Worm (Caenorhabditis elegans) whole organism, late embryonic: ENCODE data around the gene ztf-13.

Source experiments
- F13H6.1 ChIP-seq: sonication (generic microtip); optimal IDR thresholded peaks from 2 replicates; lab custom pipeline; 2016; ENCODE audit warnings: missing genetic modification characterization, missing compliant biosample characterization
- K02D7.2 ChIP-seq: sonication (generic microtip); optimal IDR thresholded peaks from 2 replicates; lab custom pipeline; 2017; ENCODE audit warnings: mild to moderate bottlenecking, missing genetic modification characterization, missing compliant biosample characterization
- K09A11.1 ChIP-seq: sonication (generic microtip); optimal IDR thresholded peaks from 2 replicates; lab custom pipeline; 2017; ENCODE audit warnings: antibody characterized with exemption, mild to moderate bottlenecking, missing genetic modification characterization, missing compliant biosample characterization; ENCODE audit not compliant: insufficient read depth
- Y22D7AL.16 ChIP-seq: sonication (generic microtip); optimal IDR thresholded peaks from 2 replicates; lab custom pipeline; 2016; ENCODE audit warnings: missing genetic modification characterization, missing compliant biosample characterization
- ahr-1 ChIP-seq: sonication (generic microtip); optimal IDR thresholded peaks from 2 replicates; lab custom pipeline; 2016; ENCODE audit warnings: missing genetic modification characterization, missing compliant biosample characterization
- ama-1 ChIP-seq: fragments of 150-350 bp; optimal IDR thresholded peaks from 2 replicates; lab custom pipeline; 2014
- ceh-18 ChIP-seq: sonication (generic microtip); optimal IDR thresholded peaks from 2 replicates; lab custom pipeline; 2016; ENCODE audit warnings: missing genetic modification characterization, missing compliant biosample characterization
- ceh-19 ChIP-seq: fragments of 200-800 bp; sonication (Bioruptor generic); optimal IDR thresholded peaks from 2 replicates; lab custom pipeline; 2018; ENCODE audit warnings: mild to moderate bottlenecking, missing genetic modification characterization, missing compliant biosample characterization
- ceh-31 ChIP-seq: sonication (generic microtip); optimal IDR thresholded peaks from 2 replicates; lab custom pipeline; 2016; ENCODE audit warnings: missing genetic modification characterization, missing compliant biosample characterization
- ceh-34 ChIP-seq: sonication (generic microtip); optimal IDR thresholded peaks from 2 replicates; lab custom pipeline; 2016; ENCODE audit warnings: mild to moderate bottlenecking, missing genetic modification characterization, missing compliant biosample characterization
- ceh-45 ChIP-seq: fragments of 200-800 bp; sonication (Bioruptor generic); IDR thresholded peaks from 2 replicates; pipeline ENCODE4 v1.3.6; 2022; ENCODE audit warnings: missing genetic modification reagents, missing genetic modification characterization, missing compliant biosample characterization
- ceh-48 ChIP-seq: sonication (generic microtip); optimal IDR thresholded peaks from 2 replicates; lab custom pipeline; 2016; ENCODE audit warnings: missing genetic modification characterization, inconsistent platforms, missing compliant biosample characterization
- ceh-6 ChIP-seq: fragments of 200-800 bp; sonication (Bioruptor generic); optimal IDR thresholded peaks from 2 replicates; lab custom pipeline; 2018; ENCODE audit warnings: mild to moderate bottlenecking, missing genetic modification characterization, missing compliant biosample characterization
- che-1 ChIP-seq: sonication (generic microtip); optimal IDR thresholded peaks from 2 replicates; lab custom pipeline; 2016; ENCODE audit warnings: mild to moderate bottlenecking, missing genetic modification characterization, missing compliant biosample characterization
- elt-2 ChIP-seq: sonication (generic microtip); optimal IDR thresholded peaks from 2 replicates; lab custom pipeline; 2016; ENCODE audit warnings: missing genetic modification reagents, missing genetic modification characterization, missing compliant biosample characterization
- elt-4 ChIP-seq: sonication (generic microtip); optimal IDR thresholded peaks from 2 replicates; lab custom pipeline; 2016; ENCODE audit warnings: missing genetic modification characterization, missing compliant biosample characterization
- ets-4 ChIP-seq: sonication (generic microtip); optimal IDR thresholded peaks from 2 replicates; lab custom pipeline; 2016; ENCODE audit warnings: missing genetic modification characterization, missing compliant biosample characterization
- eyg-1 ChIP-seq: sonication (generic microtip); optimal IDR thresholded peaks from 2 replicates; lab custom pipeline; 2016; ENCODE audit warnings: missing genotype, missing genetic modification characterization, missing compliant biosample characterization
- gmeb-2 ChIP-seq: sonication (generic microtip); optimal IDR thresholded peaks from 2 replicates; lab custom pipeline; 2016; ENCODE audit warnings: missing genetic modification characterization, inconsistent platforms, missing compliant biosample characterization
- hlh-13 ChIP-seq: fragments of 200-800 bp; sonication (Bioruptor generic); optimal IDR thresholded peaks from 2 replicates; lab custom pipeline; 2018; ENCODE audit warnings: mild to moderate bottlenecking, missing genetic modification characterization, missing compliant biosample characterization
- hlh-15 ChIP-seq: sonication (generic microtip); optimal IDR thresholded peaks from 2 replicates; lab custom pipeline; 2016; ENCODE audit warnings: missing genetic modification characterization, missing compliant biosample characterization
- hlh-30 ChIP-seq: sonication (generic microtip); optimal IDR thresholded peaks from 2 replicates; lab custom pipeline; 2017; ENCODE audit warnings: antibody characterized with exemption, missing genetic modification characterization, missing compliant biosample characterization; ENCODE audit not compliant: insufficient read depth
- lin-11 ChIP-seq: fragments of 200-800 bp; sonication (Bioruptor generic); optimal IDR thresholded peaks from 2 replicates; lab custom pipeline; 2018; ENCODE audit warnings: mild to moderate bottlenecking, missing genetic modification characterization, missing compliant biosample characterization
- nfya-1 ChIP-seq: sonication (generic microtip); optimal IDR thresholded peaks from 2 replicates; lab custom pipeline; 2017; ENCODE audit warnings: missing genetic modification characterization, mild to moderate bottlenecking, missing compliant biosample characterization, antibody characterized with exemption, moderate library complexity
- nhr-11 ChIP-seq: fragments of 150-350 bp; optimal IDR thresholded peaks from 2 replicates; lab custom pipeline; 2014; ENCODE audit warnings: missing biosample characterization, missing genetic modification characterization
- pag-3 ChIP-seq: sonication (generic microtip); optimal IDR thresholded peaks from 2 replicates; lab custom pipeline; 2016; ENCODE audit warnings: missing compliant biosample characterization, missing genetic modification characterization, borderline replicate concordance
- pat-9 ChIP-seq: fragments of 200-800 bp; sonication (Bioruptor generic); optimal IDR thresholded peaks from 2 replicates; lab custom pipeline; 2018; ENCODE audit warnings: mild to moderate bottlenecking, missing genetic modification characterization, moderate library complexity, missing compliant biosample characterization
- pax-1 ChIP-seq: fragments of 150-350 bp; optimal IDR thresholded peaks from 2 replicates; lab custom pipeline; 2014; ENCODE audit warnings: missing biosample characterization, missing genetic modification characterization
- pha-2 ChIP-seq: sonication (generic microtip); optimal IDR thresholded peaks from 2 replicates; lab custom pipeline; 2017; ENCODE audit warnings: mild to moderate bottlenecking, missing genetic modification characterization, missing compliant biosample characterization
- pqm-1 ChIP-seq: sonication (generic microtip); optimal IDR thresholded peaks from 2 replicates; lab custom pipeline; 2016; ENCODE audit warnings: missing genetic modification characterization, missing compliant biosample characterization
- pros-1 ChIP-seq: fragments of 150-350 bp; optimal IDR thresholded peaks from 2 replicates; lab custom pipeline; 2014; ENCODE audit warnings: missing biosample characterization, missing genetic modification reagents, missing genetic modification characterization
- ref-2 ChIP-seq: sonication (generic microtip); optimal IDR thresholded peaks from 2 replicates; lab custom pipeline; 2016; ENCODE audit warnings: missing genetic modification characterization, missing compliant biosample characterization
- rnt-1 ChIP-seq: sonication (generic microtip); optimal IDR thresholded peaks from 2 replicates; lab custom pipeline; 2016; ENCODE audit warnings: missing genetic modification characterization, missing compliant biosample characterization
- sdc-2 ChIP-seq: sonication (generic microtip); optimal IDR thresholded peaks from 2 replicates; lab custom pipeline; 2016; ENCODE audit warnings: missing genotype, missing genetic modification characterization, missing compliant biosample characterization
- sox-4 ChIP-seq: sonication (generic microtip); optimal IDR thresholded peaks from 2 replicates; lab custom pipeline; 2017; ENCODE audit warnings: mild to moderate bottlenecking, missing genetic modification characterization, inconsistent platforms, missing compliant biosample characterization
- syd-9 ChIP-seq: sonication (generic microtip); optimal IDR thresholded peaks from 2 replicates; lab custom pipeline; 2016; ENCODE audit warnings: mild to moderate bottlenecking, missing genetic modification characterization, moderate library complexity, missing compliant biosample characterization
- tbx-2 ChIP-seq: sonication (generic microtip); optimal IDR thresholded peaks from 2 replicates; lab custom pipeline; 2016; ENCODE audit warnings: missing genetic modification characterization, missing compliant biosample characterization
- tbx-7 ChIP-seq: sonication (generic microtip); optimal IDR thresholded peaks from 2 replicates; lab custom pipeline; 2016; ENCODE audit warnings: missing genotype, missing genetic modification characterization, missing compliant biosample characterization
- unc-3 ChIP-seq, 2 experiments: fragments of 200-800 bp in 1 of 2; sonication (Bioruptor generic) in 1 of 2; sonication (generic microtip) in 1 of 2; conservative IDR thresholded peaks in 1 of 2; optimal IDR thresholded peaks in 1 of 2; 2 replicates each; pipeline versions ENCODE4 v1.3.6 to Lab custom; 2016 to 2022; ENCODE audit warnings: missing compliant biosample characterization in 2 of 2, missing genetic modification characterization in 2 of 2, missing genetic modification reagents in 1 of 2
- unc-42 ChIP-seq: sonication (generic microtip); optimal IDR thresholded peaks from 2 replicates; lab custom pipeline; 2016; ENCODE audit warnings: missing genotype, missing genetic modification characterization, missing compliant biosample characterization
- unc-55 ChIP-seq: sonication (generic microtip); optimal IDR thresholded peaks from 2 replicates; lab custom pipeline; 2017; ENCODE audit warnings: missing biosample characterization, missing genetic modification reagents, missing genetic modification characterization

ztf-13 gene

DNA sequence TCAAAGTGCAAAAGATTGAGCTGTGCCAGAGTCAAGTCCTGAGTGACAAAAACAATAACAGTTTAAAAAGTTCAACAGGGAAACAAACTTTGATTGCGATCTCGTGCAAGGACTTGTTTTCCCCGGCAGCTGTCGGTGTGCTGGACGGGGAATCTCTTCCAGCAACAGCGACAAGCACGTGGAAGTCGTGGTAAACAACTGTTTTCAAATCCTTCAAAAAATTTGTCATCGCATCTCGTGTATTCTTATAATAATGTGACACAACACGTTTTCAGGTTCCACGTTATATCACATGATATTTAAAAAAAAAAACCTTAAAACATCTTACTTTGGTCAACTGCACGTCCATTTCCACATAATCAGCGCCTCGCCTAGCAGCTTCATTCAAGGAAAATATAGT lies 6.6 kb upstream of the ztf-13 start:
- TF ChIP-seq ceh-31 (tag; lab: Kevin White, UChicago), result no peak
- TF ChIP-seq ceh-48 (tag; lab: Kevin White, UChicago), result no peak
- TF ChIP-seq pat-9, result no peak
- TF ChIP-seq pax-1 (tag; lab: Kevin White, UChicago), result no peak
- no peak for TF ChIP-seq lin-11 (tag; lab: Kevin White, UChicago)
- TF ChIP-seq pag-3 (tag; lab: Kevin White, UChicago), result no peak
- no peak for TF ChIP-seq unc-42 (tag; lab: Kevin White, UChicago)
- no peak for TF ChIP-seq ceh-45 (GFP tag; lab: Robert Waterston, UW)
- no peak for TF ChIP-seq ahr-1
- no peak for TF ChIP-seq sox-4 (tag; lab: Kevin White, UChicago)
- TF ChIP-seq pqm-1 (tag; lab: Kevin White, UChicago), result no peak
- no peak for TF ChIP-seq elt-4 (tag; lab: Kevin White, UChicago)
- no peak for TF ChIP-seq ama-1 (lab: Kevin White, UChicago)
- no peak for TF ChIP-seq eyg-1 (tag; lab: Kevin White, UChicago)
- no peak for TF ChIP-seq nhr-11 (tag; lab: Kevin White, UChicago)
- no peak for TF ChIP-seq nfya-1
- no peak for TF ChIP-seq hlh-15
- TF ChIP-seq K09A11.1 (tag; lab: Kevin White, UChicago), result no peak
- TF ChIP-seq unc-3 (GFP tag; conservative IDR thresholded peaks at IDR 0.05; lab: Robert Waterston, UW), result no peak
- no peak for TF ChIP-seq unc-3 (tag; optimal IDR thresholded peaks at IDR 0.05; lab: Kevin White, UChicago)

ce11 chrX:3106137-3106536 lies 4.2 kb upstream of the ztf-13 start, which contains the start of gene K10B3.5:
TSS of gene K10B3.5 (minus strand) at chrX:3106479.
- TF ChIP-seq nfya-1 (peak; percentile 59), tbx-7 (tag; lab: Kevin White, UChicago) (no peak), rnt-1 (tag; lab: Kevin White, UChicago) (peak; percentile 17), hlh-30 (tag; lab: Kevin White, UChicago) (peak; percentile 89), ceh-34 (tag; lab: Kevin White, UChicago) (peak; percentile 48), sdc-2 (peak; percentile 14), elt-2 (tag; lab: Kevin White, UChicago) (peak; percentile 19), pax-1 (tag; lab: Kevin White, UChicago) (peak; percentile 44), sox-4 (tag; lab: Kevin White, UChicago) (no peak), lin-11 (tag; lab: Kevin White, UChicago) (no peak), unc-42 (tag; lab: Kevin White, UChicago) (peak; percentile 33), ceh-18 (tag; lab: Kevin White, UChicago) (peak; percentile 34), ceh-31 (tag; lab: Kevin White, UChicago) (peak; percentile 59)

DNA sequence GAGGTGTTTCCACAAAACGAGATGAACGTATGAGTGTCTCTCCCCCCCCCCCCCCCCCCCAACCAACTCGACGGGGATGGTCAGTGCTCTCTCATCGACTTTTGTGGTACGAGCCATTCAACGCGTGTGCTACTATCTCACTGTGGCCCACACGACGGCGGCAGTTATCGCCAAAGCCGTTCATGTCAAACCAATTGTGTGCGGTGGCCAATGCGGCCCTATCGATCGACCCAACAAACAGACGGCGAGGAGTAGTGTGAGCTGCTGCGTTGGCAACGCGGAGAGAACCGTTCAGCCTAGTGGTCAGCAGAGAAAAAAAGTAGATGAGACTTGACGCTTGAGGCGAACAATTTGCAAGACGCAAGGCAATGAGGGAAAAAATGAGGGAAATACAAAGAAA lies 842 bp upstream of the ztf-13 start:
- peak; percentile 33 for TF ChIP-seq ceh-6 (GFP tag; lab: Kevin White, UChicago)
- peak; percentile 8 for TF ChIP-seq ceh-34 (tag; lab: Kevin White, UChicago)
- TF ChIP-seq F13H6.1, result no peak
- peak; percentile 60 for TF ChIP-seq ceh-48 (tag; lab: Kevin White, UChicago)
- peak; percentile 55 for TF ChIP-seq nfya-1
- peak; percentile 15 for TF ChIP-seq ceh-31 (tag; lab: Kevin White, UChicago)
- TF ChIP-seq unc-55 (GFP tag; lab: Kevin White, UChicago), result peak; percentile 20
- TF ChIP-seq ref-2 (tag; lab: Kevin White, UChicago), result no peak
- peak; percentile 59 for TF ChIP-seq tbx-2 (tag; lab: Kevin White, UChicago)
- TF ChIP-seq, all 69 proteins: peak for 7

DNA sequence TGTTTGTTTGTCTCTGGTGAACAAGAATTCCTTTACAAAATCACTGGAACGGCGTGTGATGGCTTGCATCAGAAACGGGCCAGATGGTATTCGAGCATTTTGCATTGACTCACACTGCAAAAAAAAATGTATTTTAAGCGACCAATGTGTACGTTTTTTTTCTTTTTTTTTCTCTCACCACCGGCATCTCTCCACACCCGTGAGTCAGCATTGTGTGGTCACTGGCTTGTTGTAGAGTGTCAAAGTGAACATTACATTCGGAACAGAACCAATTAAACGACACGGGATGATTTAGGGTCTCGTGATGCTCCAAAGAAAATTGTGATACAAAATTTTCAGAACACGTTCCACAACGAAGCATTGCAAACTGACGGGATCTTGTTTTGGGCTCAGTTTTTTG lies 413 bp downstream of the ztf-13 start:
- TF ChIP-seq hlh-13 (GFP tag; lab: Kevin White, UChicago), result no peak
- TF ChIP-seq ceh-34 (tag; lab: Kevin White, UChicago), result no peak
- TF ChIP-seq elt-2 (tag; lab: Kevin White, UChicago), result no peak
- TF ChIP-seq ahr-1, result no peak
- TF ChIP-seq ceh-48 (tag; lab: Kevin White, UChicago), result no peak

DNA sequence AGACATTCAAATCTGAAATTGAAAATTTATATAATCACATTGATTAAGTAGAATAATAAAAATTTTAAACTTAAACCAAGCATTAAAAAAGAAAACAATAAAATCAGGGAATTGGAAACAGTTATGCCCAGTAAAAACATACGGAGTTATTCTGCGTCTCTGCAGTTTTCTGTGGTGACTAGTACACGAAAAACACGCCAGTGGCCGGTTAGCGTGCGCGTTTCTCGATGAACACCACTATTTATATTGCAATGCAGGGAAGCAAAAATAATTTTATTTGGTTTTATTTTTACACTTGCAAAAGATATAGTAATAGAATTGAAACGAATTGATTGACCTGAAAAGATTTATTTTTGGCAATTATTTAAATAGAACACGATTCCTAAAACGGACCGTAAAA lies 2.1 kb downstream of the ztf-13 start, which contains the start of gene sec-3:
sec-3 (minus strand) TSS at position 21 of the 400 bp plus-strand sequence.
- TF ChIP-seq che-1 (tag; lab: Kevin White, UChicago) (peak; percentile 36), elt-2 (tag; lab: Kevin White, UChicago) (peak; percentile 63), K02D7.2 (tag; lab: Kevin White, UChicago) (no peak), pqm-1 (tag; lab: Kevin White, UChicago) (no peak), lin-11 (tag; lab: Kevin White, UChicago) (peak; percentile 51), pha-2 (peak; percentile 42), gmeb-2 (peak; percentile 37), Y22D7AL.16 (tag; lab: Kevin White, UChicago) (peak; percentile 43), ceh-31 (tag; lab: Kevin White, UChicago) (peak; percentile 79), sox-4 (tag; lab: Kevin White, UChicago) (peak; percentile 21), ref-2 (tag; lab: Kevin White, UChicago) (peak; percentile 65), ceh-19 (GFP tag; lab: Kevin White, UChicago) (peak; percentile 69), pros-1 (tag; lab: Kevin White, UChicago) (no peak), nhr-11 (tag; lab: Kevin White, UChicago) (no peak), syd-9 (tag; lab: Kevin White, UChicago) (peak; percentile 28), ets-4 (peak; percentile 27), tbx-7 (tag; lab: Kevin White, UChicago) (no peak), ceh-18 (tag; lab: Kevin White, UChicago) (peak; percentile 67), hlh-30 (tag; lab: Kevin White, UChicago) (no peak), hlh-13 (GFP tag; lab: Kevin White, UChicago) (no peak)
